Worm (Caenorhabditis elegans) whole organism, mixed stage, embryonic: Measurements from ENCODE around the gene lab-2.

Experiments
- M03D4.4 ChIP-seq: sonication (generic microtip); optimal IDR thresholded peaks from 2 replicates; lab custom pipeline; 2017; ENCODE audit warnings: mild to moderate bottlenecking, missing genetic modification characterization, missing compliant biosample characterization
- ceh-83 ChIP-seq: fragments of 200-800 bp; sonication (Bioruptor generic); optimal IDR thresholded peaks from 2 replicates; lab custom pipeline; 2018; ENCODE audit warnings: mild to moderate bottlenecking, missing genetic modification characterization, missing compliant biosample characterization
- drap-1 ChIP-seq: fragments of 200-800 bp; sonication (Bioruptor generic); optimal IDR thresholded peaks from 3 replicates; lab custom pipeline; 2018; ENCODE audit warnings: mild to moderate bottlenecking, missing genetic modification characterization, missing compliant biosample characterization
- ham-2 ChIP-seq: fragments of 200-800 bp; sonication (Bioruptor generic); optimal IDR thresholded peaks from 2 replicates; lab custom pipeline; 2018; ENCODE audit warnings: mild to moderate bottlenecking, missing genetic modification characterization, missing compliant biosample characterization
- lsy-2 ChIP-seq: fragments of 150-350 bp; optimal IDR thresholded peaks from 2 replicates; lab custom pipeline; 2014; ENCODE audit warnings: missing biosample characterization, missing genetic modification characterization
- mab-5 ChIP-seq: fragments of 150-350 bp; optimal IDR thresholded peaks from 2 replicates; lab custom pipeline; 2014; ENCODE audit warnings: missing biosample characterization, missing genetic modification characterization
- nhr-76 ChIP-seq: sonication (generic microtip); optimal IDR thresholded peaks from 2 replicates; lab custom pipeline; 2017; ENCODE audit warnings: missing biosample characterization, missing genetic modification characterization
- pha-4 ChIP-seq: fragments of 150-350 bp; optimal IDR thresholded peaks from 2 replicates; lab custom pipeline; 2018; ENCODE audit warnings: missing biosample characterization, missing genetic modification reagents, missing genetic modification characterization
- snpc-4 ChIP-seq: fragments of 150-350 bp; optimal IDR thresholded peaks from 2 replicates; lab custom pipeline; 2014; ENCODE audit warnings: missing biosample characterization, missing genetic modification characterization
- sptf-1 ChIP-seq: sonication (generic microtip); optimal IDR thresholded peaks from 2 replicates; lab custom pipeline; 2017; ENCODE audit warnings: mild to moderate bottlenecking, missing genetic modification characterization, moderate library complexity, missing compliant biosample characterization
- unc-62 ChIP-seq: fragments of 150-350 bp; optimal IDR thresholded peaks from 2 replicates; lab custom pipeline; 2014; ENCODE audit warnings: missing biosample characterization, missing genetic modification reagents, missing genetic modification characterization

DNA sequence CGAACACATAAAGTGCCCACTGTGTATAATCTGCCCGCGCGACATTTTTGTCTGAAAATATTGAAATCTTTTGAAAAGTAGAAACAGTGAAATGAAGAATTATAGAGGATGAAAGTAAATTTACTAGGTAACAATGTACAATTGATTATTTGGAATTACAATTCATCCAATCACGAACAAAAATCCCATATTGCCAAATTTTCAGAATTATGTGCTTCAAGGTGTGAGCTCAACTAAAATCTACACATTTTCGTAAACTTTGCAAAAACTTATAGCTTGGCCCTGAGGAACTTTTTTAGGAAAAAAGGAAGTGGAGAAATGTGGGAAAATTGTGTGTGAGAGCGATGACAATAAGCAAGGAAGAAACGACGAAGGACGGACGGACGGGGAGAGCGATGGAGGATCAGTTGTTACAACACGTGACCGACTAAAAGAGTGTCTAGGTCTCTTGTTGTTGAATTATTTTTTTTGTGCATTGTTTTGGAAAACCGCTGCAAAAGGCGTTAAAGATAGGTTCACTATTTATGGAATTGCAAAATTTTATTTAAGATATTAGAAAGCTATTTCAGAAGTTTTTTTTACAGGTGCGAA lies 45.4 kb upstream of the lab-2 start, which contains the start of gene mml-1:
- TF ChIP-seq lsy-2 (tag; lab: Kevin White, UChicago) (no peak), unc-62 (GFP tag; lab: Kevin White, UChicago) (no peak), snpc-4 (tag; lab: Kevin White, UChicago) (no peak), mab-5 (tag; lab: Kevin White, UChicago) (no peak), ceh-83 (GFP tag; lab: Kevin White, UChicago) (no peak), sptf-1 (no peak), nhr-76 (no peak), pha-4 (tag; lab: Kevin White, UChicago) (no peak), M03D4.4 (tag; lab: Kevin White, UChicago) (no peak), drap-1 (no peak), ham-2 (GFP tag; lab: Kevin White, UChicago) (no peak)
